Worm (Caenorhabditis elegans): Measurements from ENCODE around the gene nlf-1.
A peak's percentile ranks its signal among the peaks of the same experiment; 100 is the strongest.

The nlf-1 gene

DNA sequence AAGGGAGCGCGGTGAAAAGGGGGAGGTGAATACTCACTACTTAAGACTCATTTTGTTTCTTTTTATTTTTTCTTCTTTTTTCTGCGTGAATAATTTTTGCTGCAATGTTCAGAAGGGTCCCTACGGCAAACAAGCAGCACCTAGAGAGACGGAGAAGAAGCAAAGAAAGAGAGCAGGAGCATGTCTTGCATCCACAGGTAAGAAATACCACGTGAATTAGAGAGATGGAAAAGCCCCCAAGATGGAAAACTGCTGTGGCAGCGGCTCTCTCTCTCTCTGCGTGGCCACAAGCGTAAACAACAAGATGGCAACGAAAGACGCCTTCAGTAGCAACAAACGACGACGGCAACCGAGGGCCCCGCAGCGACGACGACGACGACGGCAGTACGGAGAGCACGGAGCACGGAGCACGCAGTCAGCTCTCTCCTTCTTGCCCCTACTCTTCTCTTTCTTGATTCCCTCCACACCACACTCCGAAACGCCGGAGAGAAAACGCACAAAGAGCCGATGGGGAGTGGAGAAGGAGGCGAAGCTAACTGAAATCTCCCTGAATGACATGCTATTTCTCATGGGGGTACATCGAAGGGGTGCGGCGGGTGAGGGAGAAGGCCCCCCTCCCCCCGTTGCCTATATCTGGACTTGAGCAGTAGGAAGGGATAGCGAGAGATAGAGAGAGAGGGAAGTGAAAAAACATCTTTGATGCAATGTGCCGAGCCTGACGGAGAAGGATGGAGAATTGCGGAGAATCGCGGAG is 24.5 kb downstream of the nlf-1 start (continued):
- no peak for TF ChIP-seq hlh-11 (tag; optimal IDR thresholded peaks at IDR 0.05)
- TF ChIP-seq nhr-76 (tag; optimal IDR thresholded peaks at IDR 0.05): no peak
- no peak for TF ChIP-seq spr-3 (GFP tag; optimal IDR thresholded peaks at IDR 0.05)
- no peak for TF ChIP-seq fos-1 (tag; optimal IDR thresholded peaks at IDR 0.05)
- TF ChIP-seq jun-1 (tag; optimal IDR thresholded peaks at IDR 0.05): no peak
- no peak for TF ChIP-seq madf-5 (GFP tag; IDR thresholded peaks at IDR 0.05)
- no peak for TF ChIP-seq duxl-1 (tag; optimal IDR thresholded peaks at IDR 0.05; ENCODE audit: poor library complexity)
- TF ChIP-seq hmg-1.1 (GFP tag; IDR thresholded peaks at IDR 0.05): peak; percentile 85
- no peak for TF ChIP-seq lir-3 (tag; optimal IDR thresholded peaks at IDR 0.05)
- TF ChIP-seq egl-43 (GFP tag; IDR thresholded peaks at IDR 0.05): no peak; the same call in 1 of the 2 replicates
- TF ChIP-seq zip-11 (GFP tag; IDR thresholded peaks at IDR 0.05): no peak
- TF ChIP-seq cey-2 (tag; optimal IDR thresholded peaks at IDR 0.05; ENCODE audit: borderline replicate concordance, insufficient read depth): no peak
- TF ChIP-seq lin-39 (tag; optimal IDR thresholded peaks at IDR 0.05): no peak
- TF ChIP-seq ceh-62 (tag; optimal IDR thresholded peaks at IDR 0.05): no peak
- TF ChIP-seq hlh-30 (tag; optimal IDR thresholded peaks at IDR 0.05; ENCODE audit: insufficient read depth): peak; percentile 38
- no peak for TF ChIP-seq nhr-237 (tag; optimal IDR thresholded peaks at IDR 0.05)
- TF ChIP-seq D1046.2 (GFP tag; IDR thresholded peaks at IDR 0.05): no peak
- TF ChIP-seq madf-9 (GFP tag; conservative IDR thresholded peaks at IDR 0.05): no peak
- peak; percentile 83 for TF ChIP-seq aha-1 (tag)
- no peak for TF ChIP-seq lim-7 (GFP tag; IDR thresholded peaks at IDR 0.05)
- TF ChIP-seq lin-13 (GFP tag; optimal IDR thresholded peaks at IDR 0.05): no peak
- TF ChIP-seq mxl-3 (GFP tag; optimal IDR thresholded peaks at IDR 0.05): no peak
- no peak for TF ChIP-seq F10B5.3 (tag; optimal IDR thresholded peaks at IDR 0.05)
- peak; percentile 18; the same call in 1 of the 2 replicates for TF ChIP-seq ceh-20 (GFP tag; IDR thresholded peaks at IDR 0.05)
- TF ChIP-seq zip-2 (tag; optimal IDR thresholded peaks at IDR 0.05): no peak
- no peak for TF ChIP-seq lin-1 (GFP tag; IDR thresholded peaks at IDR 0.05)
- TF ChIP-seq tag-97 (GFP tag; IDR thresholded peaks at IDR 0.05): no peak
- TF ChIP-seq daf-16 (GFP tag; optimal IDR thresholded peaks at IDR 0.05): peak in 1 of 2 experiments; percentile 14
- no peak for TF ChIP-seq daf-16 (tag; optimal IDR thresholded peaks at IDR 0.05)
- no peak for TF ChIP-seq Y48G9A.11 (GFP tag; IDR thresholded peaks at IDR 0.05)
- TF ChIP-seq ceh-32 (tag; optimal IDR thresholded peaks at IDR 0.05; ENCODE audit: poor library complexity): peak; percentile 30
- TF ChIP-seq nhr-48 (tag; optimal IDR thresholded peaks at IDR 0.05): peak; percentile 37
- peak; percentile 12 for TF ChIP-seq mes-2 (tag; optimal IDR thresholded peaks at IDR 0.05; ENCODE audit: poor library complexity, severe bottlenecking)
- peak in 1 of 2 experiments; percentile 27 for TF ChIP-seq mdl-1 (tag; optimal IDR thresholded peaks at IDR 0.05)
- TF ChIP-seq ceh-28 (tag; optimal IDR thresholded peaks at IDR 0.05): no peak
- TF ChIP-seq hif-1 (tag; optimal IDR thresholded peaks at IDR 0.05): peak in 1 of 2 experiments; percentile 34
- TF ChIP-seq F37D6.2 (tag; optimal IDR thresholded peaks at IDR 0.05): peak; percentile 82
- TF ChIP-seq nhr-102 (tag; optimal IDR thresholded peaks at IDR 0.05): no peak
- TF ChIP-seq ceh-82 (tag; optimal IDR thresholded peaks at IDR 0.05): no peak
- TF ChIP-seq mep-1 (tag; optimal IDR thresholded peaks at IDR 0.05): peak; percentile 63
- no peak for TF ChIP-seq nhr-28 (tag; optimal IDR thresholded peaks at IDR 0.05)
- TF ChIP-seq zag-1 (tag; optimal IDR thresholded peaks at IDR 0.05): no peak
- TF ChIP-seq fkh-10 (GFP tag; optimal IDR thresholded peaks at IDR 0.05): peak; percentile 49
- TF ChIP-seq ztf-11 (tag; optimal IDR thresholded peaks at IDR 0.05): no peak
- TF ChIP-seq rbr-2 (tag; optimal IDR thresholded peaks at IDR 0.05): peak; percentile 88
- TF ChIP-seq attf-4 (tag; optimal IDR thresholded peaks at IDR 0.05): no peak
- peak in 1 of 2 experiments; percentile 99 for TF ChIP-seq unc-62 (GFP tag; optimal IDR thresholded peaks at IDR 0.05 in 1 of 2)
- no peak for TF ChIP-seq unc-62 (tag; optimal IDR thresholded peaks at IDR 0.05)
- TF ChIP-seq pqm-1 (tag; optimal IDR thresholded peaks at IDR 0.05): no peak
- TF ChIP-seq dpl-1 (GFP tag; optimal IDR thresholded peaks at IDR 0.05): no peak
- no peak; the same call in 1 of the 2 replicates for TF ChIP-seq dmd-6 (GFP tag; IDR thresholded peaks at IDR 0.05)
